Fruit fly (Drosophila melanogaster) whole organism, embryonic: Measurements from ENCODE around the gene dbe.

Source experiments
- Awh ChIP-seq: fragments of 200-800 bp; sonication (Bioruptor generic); IDR thresholded peaks from 2 replicates; pipeline ENCODE4, ENCODE4 v1.3.6; 2022; ENCODE audit warnings: missing biosample characterization, missing genetic modification characterization
- Bgb ChIP-seq: fragments of 200-800 bp; sonication (Bioruptor generic); IDR thresholded peaks from 2 replicates; pipeline ENCODE4 v1.3.6; 2022; ENCODE audit warnings: missing biosample characterization, missing genetic modification characterization; ENCODE audit not compliant: partially characterized antibody
- C15 ChIP-seq: fragments of 200-800 bp; sonication (Bioruptor generic); IDR thresholded peaks from 3 replicates; pipeline ENCODE4 v1.3.6; 2022; ENCODE audit warnings: missing biosample characterization, missing genetic modification characterization
- CG1024 ChIP-seq: fragments of 200-800 bp; sonication (Bioruptor generic); IDR thresholded peaks from 2 replicates; pipeline ENCODE4 v1.3.6; 2022; ENCODE audit warnings: missing biosample characterization, missing genetic modification characterization
- CG10979 ChIP-seq: fragments of 200-800 bp; sonication (Bioruptor generic); optimal IDR thresholded peaks from 2 replicates; lab custom pipeline; 2018; ENCODE audit warnings: missing biosample characterization, mild to moderate bottlenecking, missing genetic modification characterization, moderate library complexity
- CG11504 ChIP-seq: fragments of 200-800 bp; sonication (Bioruptor generic); optimal IDR thresholded peaks from 3 replicates; lab custom pipeline; 2019; ENCODE audit warnings: missing biosample characterization, mild to moderate bottlenecking, missing genetic modification characterization, moderate library complexity
- CG12942 ChIP-seq: fragments of 200-800 bp; sonication (Bioruptor generic); optimal IDR thresholded peaks from 3 replicates; lab custom pipeline; 2016; ENCODE audit warnings: missing biosample characterization, missing genetic modification characterization
- CG15479 ChIP-seq: fragments of 200-800 bp; sonication (Bioruptor generic); optimal IDR thresholded peaks from 3 replicates; lab custom pipeline; 2019; ENCODE audit warnings: missing biosample characterization, mild to moderate bottlenecking, missing genetic modification characterization, moderate library complexity
- CG15696 ChIP-seq: fragments of 200-800 bp; sonication (Bioruptor generic); optimal IDR thresholded peaks from 2 replicates; lab custom pipeline; 2019; ENCODE audit warnings: missing biosample characterization, mild to moderate bottlenecking, missing genetic modification characterization, moderate library complexity
- CG17359 ChIP-seq: fragments of 200-800 bp; sonication (Bioruptor generic); optimal IDR thresholded peaks from 3 replicates; lab custom pipeline; 2018; ENCODE audit warnings: missing biosample characterization, mild to moderate bottlenecking, missing genetic modification characterization, moderate library complexity
- CG17385 ChIP-seq: fragments of 200-800 bp; sonication (Bioruptor generic); optimal IDR thresholded peaks from 3 replicates; lab custom pipeline; 2018; ENCODE audit warnings: missing biosample characterization, mild to moderate bottlenecking, missing genetic modification characterization
- CG17568 ChIP-seq: fragments of 200-800 bp; sonication (Bioruptor generic); optimal IDR thresholded peaks from 2 replicates; lab custom pipeline; 2018; ENCODE audit warnings: missing biosample characterization, mild to moderate bottlenecking, missing genetic modification characterization, moderate library complexity
- CG18262 ChIP-seq: fragments of 200-800 bp; optimal IDR thresholded peaks from 3 replicates; lab custom pipeline; 2019; ENCODE audit warnings: missing biosample characterization, mild to moderate bottlenecking, missing genetic modification characterization, moderate library complexity
- CG2129 ChIP-seq: fragments of 200-800 bp; sonication (Bioruptor generic); IDR thresholded peaks from 2 replicates; pipeline ENCODE4 v1.3.6; 2022; ENCODE audit warnings: missing biosample characterization, missing genetic modification characterization; ENCODE audit not compliant: partially characterized antibody
- CG2712 ChIP-seq: fragments of 200-800 bp; optimal IDR thresholded peaks from 3 replicates; lab custom pipeline; 2019; ENCODE audit warnings: missing biosample characterization, mild to moderate bottlenecking, missing genetic modification characterization, moderate library complexity
- CG30431 ChIP-seq: fragments of 200-800 bp; sonication (Bioruptor generic); optimal IDR thresholded peaks from 2 replicates; lab custom pipeline; 2017; ENCODE audit warnings: missing biosample characterization, missing genetic modification characterization
- CG31388 ChIP-seq: fragments of 200-800 bp; sonication (Bioruptor generic); optimal IDR thresholded peaks from 2 replicates; lab custom pipeline; 2016; ENCODE audit warnings: missing biosample characterization, missing genetic modification characterization
- CG34422 ChIP-seq: fragments of 200-800 bp; sonication (Bioruptor generic); IDR thresholded peaks from 3 replicates; pipeline ENCODE4 v1.3.6; 2022; ENCODE audit warnings: missing biosample characterization, missing genetic modification characterization
- CG4820 ChIP-seq: fragments of 200-800 bp; sonication (Bioruptor generic); optimal IDR thresholded peaks from 3 replicates; lab custom pipeline; 2016; ENCODE audit warnings: missing biosample characterization, missing genetic modification characterization
- CG5245 ChIP-seq: fragments of 200-800 bp; sonication (Bioruptor generic); optimal IDR thresholded peaks from 3 replicates; lab custom pipeline; 2016; ENCODE audit warnings: missing biosample characterization, missing genetic modification characterization
- CG8290 ChIP-seq, 3 experiments: fragments of 200-800 bp; sonication (Bioruptor generic); optimal IDR thresholded peaks; 2 replicates each; lab custom pipeline; 2016 to 2019; ENCODE audit warnings: missing biosample characterization in 3 of 3, missing genetic modification characterization in 3 of 3, mild to moderate bottlenecking in 2 of 3, moderate library complexity in 1 of 3
- CG8388 ChIP-seq: fragments of 200-800 bp; sonication (Bioruptor generic); optimal IDR thresholded peaks from 2 replicates; lab custom pipeline; 2019; ENCODE audit warnings: missing biosample characterization, mild to moderate bottlenecking, missing genetic modification characterization, moderate library complexity
- CG8478 ChIP-seq: fragments of >200 bp; optimal IDR thresholded peaks from 2 replicates; lab custom pipeline; 2018
- Camta ChIP-seq: fragments of 200-800 bp; sonication (Bioruptor generic); optimal IDR thresholded peaks from 2 replicates; lab custom pipeline; 2016; ENCODE audit warnings: missing biosample characterization, missing genetic modification characterization
- Chrac-16 ChIP-seq: fragments of 200-800 bp; sonication (Bioruptor generic); optimal IDR thresholded peaks from 3 replicates; lab custom pipeline; 2016; ENCODE audit warnings: missing biosample characterization, missing genetic modification characterization
- D ChIP-seq, 2 experiments: fragments of 200-800 bp in 1 of 2; fragments of >200 bp in 1 of 2; sonication (Bioruptor generic) in 1 of 2; optimal IDR thresholded peaks; 2 replicates in 1 of 2; 3 replicates in 1 of 2; lab custom pipeline; 2017; ENCODE audit warnings: mild to moderate bottlenecking in 1 of 2, missing biosample characterization in 1 of 2, missing genetic modification characterization in 1 of 2, missing genetic modification reagents in 1 of 2
- Dek ChIP-seq: fragments of 200-800 bp; sonication (Bioruptor generic); optimal IDR thresholded peaks from 3 replicates; lab custom pipeline; 2019; ENCODE audit warnings: missing biosample characterization, mild to moderate bottlenecking, missing genetic modification characterization, moderate library complexity
- Med ChIP-seq: fragments of 200-800 bp; sonication (Bioruptor generic); peaks from one replicate; lab custom pipeline; 2016; ENCODE audit warnings: missing biosample characterization, missing genetic modification characterization, mild to moderate bottlenecking, inconsistent platforms, moderate library complexity
- Sry-β ChIP-seq: fragments of 200-800 bp; sonication (Bioruptor generic); optimal IDR thresholded peaks from 2 replicates; lab custom pipeline; 2018; ENCODE audit warnings: missing biosample characterization, mild to moderate bottlenecking, missing genetic modification characterization, moderate library complexity
- Stat92E ChIP-seq, 3 experiments: fragments of >200 bp in 2 of 3; fragments of 200-800 bp in 1 of 3; sonication (Bioruptor generic) in 1 of 3; optimal IDR thresholded peaks; 2 replicates each; lab custom pipeline; 2017 to 2019; ENCODE audit warnings: missing biosample characterization in 3 of 3, missing genetic modification characterization in 3 of 3, mild to moderate bottlenecking in 1 of 3, moderate library complexity in 1 of 3
- Xrp1 ChIP-seq: fragments of 200-800 bp; sonication (Bioruptor generic); IDR thresholded peaks from 2 replicates; pipeline ENCODE4 v1.3.6; 2022; ENCODE audit warnings: missing biosample characterization, missing genetic modification characterization
- br ChIP-seq: fragments of >200 bp; optimal IDR thresholded peaks from 2 replicates; lab custom pipeline; 2017
- cas ChIP-seq: fragments of 200-800 bp; sonication (Bioruptor generic); IDR thresholded peaks from 2 replicates; pipeline ENCODE4 v1.3.6; 2022; ENCODE audit warnings: missing biosample characterization, missing genetic modification characterization
- chm ChIP-seq: fragments of 200-800 bp; sonication (Bioruptor generic); IDR thresholded peaks from 2 replicates; pipeline ENCODE4 v1.3.6; 2022; ENCODE audit warnings: missing biosample characterization, missing genetic modification characterization
- dm ChIP-seq: fragments of 200-800 bp; sonication (Bioruptor generic); optimal IDR thresholded peaks from 3 replicates; lab custom pipeline; 2016; ENCODE audit warnings: missing biosample characterization, missing genetic modification characterization
- insv ChIP-seq, 2 experiments: fragments of 200-800 bp; sonication (Bioruptor generic); optimal IDR thresholded peaks; 3 replicates each; lab custom pipeline; 2016 to 2018; ENCODE audit warnings: missing biosample characterization in 2 of 2, missing genetic modification characterization in 2 of 2
- luna ChIP-seq: fragments of 200-800 bp; sonication (Bioruptor generic); optimal IDR thresholded peaks from 2 replicates; lab custom pipeline; 2016; ENCODE audit warnings: missing biosample characterization, missing genetic modification characterization
- mirr ChIP-seq: fragments of 200-800 bp; sonication (Bioruptor generic); optimal IDR thresholded peaks from 3 replicates; lab custom pipeline; 2018; ENCODE audit warnings: missing biosample characterization, mild to moderate bottlenecking, missing genetic modification characterization
- nom ChIP-seq: fragments of 200-800 bp; sonication (Bioruptor generic); optimal IDR thresholded peaks from 2 replicates; lab custom pipeline; 2017; ENCODE audit warnings: missing biosample characterization, missing genetic modification characterization, mild to moderate bottlenecking, moderate library complexity, missing genetic modification reagents
- oc ChIP-seq: fragments of 200-800 bp; sonication (Bioruptor generic); optimal IDR thresholded peaks from 2 replicates; lab custom pipeline; 2018; ENCODE audit warnings: missing biosample characterization, mild to moderate bottlenecking, missing genetic modification characterization, moderate library complexity
- org-1 ChIP-seq: fragments of 200-800 bp; sonication (Bioruptor generic); optimal IDR thresholded peaks from 2 replicates; lab custom pipeline; 2017; ENCODE audit warnings: missing biosample characterization, missing genetic modification characterization
- peb ChIP-seq: fragments of 200-800 bp; sonication (Bioruptor generic); IDR thresholded peaks from 2 replicates; pipeline ENCODE4 v1.3.6; 2022; ENCODE audit warnings: missing biosample characterization, missing genetic modification characterization
- salm ChIP-seq: fragments of 200-800 bp; sonication (Bioruptor generic); optimal IDR thresholded peaks from 2 replicates; lab custom pipeline; 2018; ENCODE audit warnings: missing biosample characterization, mild to moderate bottlenecking, missing genetic modification characterization
- scrt ChIP-seq: fragments of 200-800 bp; sonication (Bioruptor generic); optimal IDR thresholded peaks from 2 replicates; lab custom pipeline; 2018; ENCODE audit warnings: missing biosample characterization, mild to moderate bottlenecking, missing genetic modification characterization, moderate library complexity
- seq ChIP-seq: fragments of 200-800 bp; sonication (Bioruptor generic); IDR thresholded peaks from 2 replicates; pipeline ENCODE4 v1.3.6; 2022; ENCODE audit warnings: missing biosample characterization, missing genetic modification characterization
- sob ChIP-seq: fragments of 200-800 bp; sonication (Bioruptor generic); IDR thresholded peaks from 2 replicates; pipeline ENCODE4 v1.3.6; 2022; ENCODE audit warnings: missing biosample characterization, missing genetic modification characterization
- vnd ChIP-seq: fragments of 200-800 bp; sonication (Bioruptor generic); IDR thresholded peaks from 3 replicates; pipeline ENCODE4 v1.3.6; 2022; ENCODE audit warnings: missing biosample characterization, missing genetic modification characterization; ENCODE audit not compliant: partially characterized antibody
- vvl ChIP-seq: fragments of 200-800 bp; sonication (Bioruptor generic); IDR thresholded peaks from 2 replicates; pipeline ENCODE4 v1.3.6; 2022; ENCODE audit warnings: missing biosample characterization, missing genetic modification characterization
- wdn ChIP-seq: fragments of 200-800 bp; sonication (Bioruptor generic); IDR thresholded peaks from 2 replicates; pipeline ENCODE4 v1.3.6; 2022; ENCODE audit warnings: missing biosample characterization, missing genetic modification characterization
- wor ChIP-seq: fragments of 200-800 bp; sonication (Bioruptor generic); IDR thresholded peaks from 2 replicates; pipeline ENCODE4 v1.3.6; 2022; ENCODE audit warnings: missing biosample characterization, missing genetic modification characterization

dbe gene

DNA sequence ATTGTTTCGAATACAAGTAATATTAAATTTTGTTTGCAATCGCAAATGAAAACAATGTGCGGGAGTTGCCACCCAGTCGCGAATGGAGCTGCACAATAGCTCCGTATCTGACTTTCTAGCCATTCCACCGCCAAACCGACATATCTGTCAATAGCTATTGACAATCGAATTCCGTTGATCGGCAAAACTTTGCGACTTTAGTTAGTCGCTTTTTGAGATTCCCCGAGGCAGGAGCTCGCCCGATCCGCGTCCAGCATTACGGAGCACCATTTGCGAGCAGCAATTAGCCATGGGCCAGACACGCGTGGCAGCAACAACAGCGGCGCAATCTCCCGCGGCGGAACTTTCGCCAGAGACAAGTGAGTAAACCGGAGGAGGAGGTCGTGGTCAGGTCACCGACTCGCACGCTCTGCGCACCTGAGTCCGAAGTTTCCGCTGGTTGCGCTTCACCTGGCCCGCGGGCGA lies 17.0 kb downstream of the dbe start, which contains the start of the genes CG4291 and kraken (continued):
- TF ChIP-seq mirr (peak; percentile 72), CG17568 (GFP tag; lab: Kevin White, UChicago) (no peak), CG8478 (no peak), seq (GFP tag; lab: Robert Waterston, UW) (no peak), Dek (tag; lab: Kevin White, UChicago) (peak; percentile 44), CG12942 (GFP tag; lab: Kevin White, UChicago) (peak; percentile 15), br (lab: Kevin White, UChicago) (no peak), wdn (GFP tag; lab: Robert Waterston, UW) (peak; percentile 67), CG15479 (peak; percentile 62), luna (no peak), salm (peak; percentile 22), CG11504 (tag; lab: Kevin White, UChicago) (peak; percentile 50), vvl (GFP tag; lab: Robert Waterston, UW) (peak; percentile 80), C15 (GFP tag; lab: Robert Waterston, UW) (no peak), CG34422 (peak; percentile 80; the same call in 2 of the 3 replicates), vnd (GFP tag; lab: Robert Waterston, UW) (no peak), CG8388 (GFP tag; lab: Kevin White, UChicago) (peak; percentile 3), chm (GFP tag; lab: Robert Waterston, UW) (peak; percentile 67), Camta (peak; percentile 6), CG30431 (GFP tag; lab: Kevin White, UChicago) (no peak), cas (GFP tag; lab: Robert Waterston, UW) (no peak), Sry-β (GFP tag; lab: Kevin White, UChicago) (peak; percentile 99), scrt (no peak), Bgb (peak; percentile 68), CG17359 (tag; lab: Kevin White, UChicago) (peak; percentile 24), Xrp1 (GFP tag; lab: Robert Waterston, UW) (peak; percentile 56), Chrac-16 (GFP tag; lab: Kevin White, UChicago) (peak; percentile 31), Stat92E (GFP tag; optimal IDR thresholded peaks at IDR 0.05; lab: Kevin White, UChicago) (peak in 1 of 3 experiments; percentile 56), CG5245 (GFP tag; lab: Kevin White, UChicago) (no peak), insv (GFP tag; optimal IDR thresholded peaks at IDR 0.05; lab: Kevin White, UChicago) (peak in 1 of 2 experiments; percentile 12), CG8290 (GFP tag; optimal IDR thresholded peaks at IDR 0.05; lab: Kevin White, UChicago) (no peak), CG8290 (tag; optimal IDR thresholded peaks at IDR 0.05; lab: Kevin White, UChicago) (peak in 1 of 2 experiments; percentile 95), Awh (GFP tag; lab: Robert Waterston, UW) (0 out of 2 replicates have a peak, but pooled peaks have one; percentile 17), CG17385 (GFP tag; lab: Kevin White, UChicago) (peak; percentile 41), CG2129 (GFP tag; lab: Robert Waterston, UW) (no peak), CG10979 (tag; lab: Kevin White, UChicago) (peak; percentile 3), nom (peak; percentile 41), wor (GFP tag; lab: Robert Waterston, UW) (no peak), CG4820 (no peak), oc (tag; lab: Kevin White, UChicago) (no peak), peb (GFP tag; lab: Robert Waterston, UW) (peak; percentile 6; the same call in 1 of the 2 replicates), CG2712 (tag; lab: Kevin White, UChicago) (peak; percentile 43), Med (peak; percentile 95), CG18262 (peak; percentile 32), CG1024 (GFP tag; lab: Robert Waterston, UW) (0 out of 2 replicates have a peak, but pooled peaks have one; percentile 2), org-1 (GFP tag; lab: Kevin White, UChicago) (peak; percentile 20), D (optimal IDR thresholded peaks at IDR 0.05; lab: Kevin White, UChicago) (no peak), D (GFP tag; optimal IDR thresholded peaks at IDR 0.05; lab: Kevin White, UChicago) (no peak), sob (GFP tag; lab: Robert Waterston, UW) (peak; percentile 60), dm (peak; percentile 38), CG31388 (GFP tag; lab: Kevin White, UChicago) (no peak), CG15696 (tag; lab: Kevin White, UChicago) (peak; percentile 47)
